Fruit fly (Drosophila melanogaster): ENCODE results near the gene CG8064.

Gene CG8064

DNA sequence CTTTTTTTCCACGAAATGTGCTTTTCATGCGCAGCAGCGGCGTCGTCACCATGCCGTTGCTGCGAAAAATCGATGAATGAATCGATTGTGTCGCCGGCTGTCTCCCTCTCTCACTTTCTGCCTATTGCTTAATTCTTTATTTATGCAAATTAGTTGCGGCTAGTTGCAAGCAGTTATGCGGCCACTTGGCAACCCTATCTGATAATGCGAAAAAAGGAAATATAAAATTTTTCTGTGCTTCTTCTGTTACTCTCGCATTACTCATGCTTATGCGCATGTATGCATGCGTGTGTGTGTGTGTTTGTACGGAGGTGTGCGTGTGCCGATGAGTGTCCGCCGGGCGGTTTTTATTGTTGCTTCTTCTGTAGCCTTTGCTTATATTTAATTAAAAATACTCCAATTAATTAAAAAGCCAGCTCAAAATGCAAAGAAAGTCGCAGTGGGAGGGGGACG is 39.7 kb upstream of the CG8064 start (continued):
- TF ChIP-seq CG11695 (GFP tag; IDR thresholded peaks at IDR 0.05) (no peak), CG6813 (GFP tag; optimal IDR thresholded peaks at IDR 0.05) (peak; percentile 44), Doc3 (GFP tag; IDR thresholded peaks at IDR 0.05; ENCODE audit: partially characterized antibody) (no peak), B-H2 (GFP tag; optimal IDR thresholded peaks at IDR 0.05) (peak; percentile 51), CG31224 (GFP tag; IDR thresholded peaks at IDR 0.05) (no peak), CG12219 (GFP tag; optimal IDR thresholded peaks at IDR 0.05) (no peak), CG6254 (GFP tag; optimal IDR thresholded peaks at IDR 0.05) (peak; percentile 30), trem (tag; optimal IDR thresholded peaks at IDR 0.05) (no peak), tio (GFP tag; optimal IDR thresholded peaks at IDR 0.05) (no peak), Dad (GFP tag; optimal IDR thresholded peaks at IDR 0.05) (no peak), hb (GFP tag; IDR thresholded peaks at IDR 0.05; ENCODE audit: partially characterized antibody) (no peak), CG6854 (GFP tag; optimal IDR thresholded peaks at IDR 0.05) (peak; percentile 27), schlank (tag; optimal IDR thresholded peaks at IDR 0.05) (peak; percentile 3), Med (GFP tag) (peak; percentile 83), CG12942 (GFP tag; optimal IDR thresholded peaks at IDR 0.05) (no peak), Antp (GFP tag; optimal IDR thresholded peaks at IDR 0.05) (peak; percentile 24), NK7.1 (GFP tag; optimal IDR thresholded peaks at IDR 0.05) (no peak), tna (GFP tag; IDR thresholded peaks at IDR 0.05; ENCODE audit: partially characterized antibody) (no peak), otp (GFP tag; IDR thresholded peaks at IDR 0.05) (no peak), caup (GFP tag; optimal IDR thresholded peaks at IDR 0.05; ENCODE audit: severe bottlenecking) (no peak), Max (GFP tag; optimal IDR thresholded peaks at IDR 0.05) (no peak), jing (GFP tag; optimal IDR thresholded peaks at IDR 0.05) (no peak), nmo (GFP tag; optimal IDR thresholded peaks at IDR 0.05) (no peak), CoRest (tag; optimal IDR thresholded peaks at IDR 0.05) (no peak), nerfin-1 (tag; optimal IDR thresholded peaks at IDR 0.05) (peak; percentile 6), CG2199 (GFP tag; IDR thresholded peaks at IDR 0.05) (no peak), Atf-2 (GFP tag; optimal IDR thresholded peaks at IDR 0.05) (no peak), so (GFP tag; IDR thresholded peaks at IDR 0.05) (no peak), wdn (GFP tag; IDR thresholded peaks at IDR 0.05) (0 out of 2 replicates have a peak, but pooled peaks have one; percentile 10), Fer3 (tag; optimal IDR thresholded peaks at IDR 0.05) (no peak), Gsc (GFP tag; IDR thresholded peaks at IDR 0.05) (no peak), ci (GFP tag; IDR thresholded peaks at IDR 0.05) (peak; percentile 18; the same call in 1 of the 3 replicates), CG17568 (GFP tag; optimal IDR thresholded peaks at IDR 0.05) (no peak), sna (GFP tag; IDR thresholded peaks at IDR 0.05; ENCODE audit: partially characterized antibody) (no peak), CG15073 (GFP tag; optimal IDR thresholded peaks at IDR 0.05) (no peak), CG13123 (GFP tag; optimal IDR thresholded peaks at IDR 0.05) (no peak), Adf1 (GFP tag; IDR thresholded peaks at IDR 0.05) (no peak), Bdp1 (GFP tag; optimal IDR thresholded peaks at IDR 0.05) (no peak), MBD-R2 (GFP tag; IDR thresholded peaks at IDR 0.05) (peak; percentile 37; the same call in 1 of the 2 replicates), CG32532 (GFP tag; IDR thresholded peaks at IDR 0.05) (no peak), ERR (GFP tag; optimal IDR thresholded peaks at IDR 0.05) (no peak), CG10274 (GFP tag; optimal IDR thresholded peaks at IDR 0.05) (no peak), CG8478 (optimal IDR thresholded peaks at IDR 0.05) (no peak), lmd (GFP tag; IDR thresholded peaks at IDR 0.05) (0 out of 2 replicates have a peak, but pooled peaks have one; percentile 8), gt (GFP tag; IDR thresholded peaks at IDR 0.05) (no peak), Dek (tag; optimal IDR thresholded peaks at IDR 0.05) (peak; percentile 11), CG2120 (GFP tag; optimal IDR thresholded peaks at IDR 0.05) (peak; percentile 2), seq (GFP tag; IDR thresholded peaks at IDR 0.05) (0 out of 2 replicates have a peak, but pooled peaks have one; percentile 3), CG1647 (GFP tag; optimal IDR thresholded peaks at IDR 0.05) (no peak), CG13287 (GFP tag; IDR thresholded peaks at IDR 0.05; ENCODE audit: partially characterized antibody) (no peak), lab (GFP tag; optimal IDR thresholded peaks at IDR 0.05) (peak; percentile 59)

Measured in whole organism, embryonic.